Worm (Caenorhabditis elegans) whole organism, early embryonic: ENCODE results near the gene F13H8.5.

ENCODE experiments used
- B0310.2 ChIP-seq: sonication (generic microtip); optimal IDR thresholded peaks from 2 replicates; lab custom pipeline; 2016; ENCODE audit warnings: mild to moderate bottlenecking, missing genetic modification characterization, missing compliant biosample characterization
- F13C5.2 ChIP-seq: sonication (generic microtip); optimal IDR thresholded peaks from 2 replicates; lab custom pipeline; 2017; ENCODE audit warnings: mild to moderate bottlenecking, missing genetic modification characterization, inconsistent platforms, missing compliant biosample characterization
- aly-1 ChIP-seq: sonication (generic microtip); optimal IDR thresholded peaks from 2 replicates; lab custom pipeline; 2016; ENCODE audit warnings: missing genetic modification characterization, missing compliant biosample characterization
- ama-1 ChIP-seq: fragments of 150-350 bp; optimal IDR thresholded peaks from 2 replicates; lab custom pipeline; 2014
- ceh-13 ChIP-seq: fragments of 200-800 bp; sonication (Bioruptor generic); optimal IDR thresholded peaks from 2 replicates; lab custom pipeline; 2018; ENCODE audit warnings: mild to moderate bottlenecking, missing genetic modification characterization, missing compliant biosample characterization
- ceh-36 ChIP-seq: sonication (generic microtip); optimal IDR thresholded peaks from 2 replicates; lab custom pipeline; 2016; ENCODE audit warnings: missing genetic modification characterization, inconsistent platforms, missing compliant biosample characterization
- ets-7 ChIP-seq: sonication (generic microtip); optimal IDR thresholded peaks from 2 replicates; lab custom pipeline; 2016; ENCODE audit warnings: missing genotype, missing genetic modification characterization, missing compliant biosample characterization
- flt-1 ChIP-seq: fragments of 200-800 bp; sonication (Bioruptor generic); IDR thresholded peaks from 2 replicates; pipeline ENCODE4 v1.3.6; 2022; ENCODE audit warnings: missing genetic modification characterization, missing compliant biosample characterization
- hmbx-1 ChIP-seq: sonication (generic microtip); optimal IDR thresholded peaks from 2 replicates; lab custom pipeline; 2016; ENCODE audit warnings: mild to moderate bottlenecking, missing genetic modification characterization, missing compliant biosample characterization
- hmg-4 ChIP-seq: fragments of 200-800 bp; sonication (Bioruptor generic); optimal IDR thresholded peaks from 2 replicates; lab custom pipeline; 2018; ENCODE audit warnings: mild to moderate bottlenecking, missing genetic modification characterization, missing compliant biosample characterization
- hnd-1 ChIP-seq: sonication (generic microtip); optimal IDR thresholded peaks from 2 replicates; lab custom pipeline; 2016; ENCODE audit warnings: missing genetic modification characterization, missing compliant biosample characterization
- pes-1 ChIP-seq: fragments of 200-800 bp; sonication (Bioruptor generic); IDR thresholded peaks from 2 replicates; pipeline ENCODE4 v1.3.6; 2022; ENCODE audit warnings: missing genetic modification reagents, missing genetic modification characterization, missing compliant biosample characterization
- scrt-1 ChIP-seq: fragments of 200-800 bp; sonication (Bioruptor generic); IDR thresholded peaks from 2 replicates; pipeline ENCODE4 v1.3.6; 2022; ENCODE audit warnings: missing genetic modification characterization, missing compliant biosample characterization
- sea-1 ChIP-seq: fragments of 200-800 bp; sonication (Bioruptor generic); conservative IDR thresholded peaks from 2 replicates; pipeline ENCODE4 v1.3.6; 2022; ENCODE audit warnings: missing genetic modification characterization, missing compliant biosample characterization
- tbx-11 ChIP-seq: fragments of 200-800 bp; sonication (Bioruptor generic); IDR thresholded peaks from 2 replicates; pipeline ENCODE4 v1.3.6; 2022; ENCODE audit warnings: missing genetic modification characterization, missing compliant biosample characterization
- tbx-37 ChIP-seq: fragments of 200-800 bp; sonication (Bioruptor generic); conservative IDR thresholded peaks from 2 replicates; pipeline ENCODE4 v1.3.6; 2022; ENCODE audit warnings: missing genetic modification reagents, missing genetic modification characterization, missing compliant biosample characterization
- tra-4 ChIP-seq: sonication (generic microtip); optimal IDR thresholded peaks from 2 replicates; lab custom pipeline; 2017; ENCODE audit warnings: missing genetic modification characterization, missing compliant biosample characterization

The F13H8.5 gene

ce11 chrII:6248029-6248428, 7.9 kb downstream of the F13H8.5 start:
- TF ChIP-seq ama-1 (lab: Kevin White, UChicago) (no peak), sea-1 (GFP tag; lab: Robert Waterston, UW) (no peak), ets-7 (no peak), flt-1 (GFP tag; lab: Robert Waterston, UW) (no peak), scrt-1 (GFP tag; lab: Robert Waterston, UW) (no peak), aly-1 (tag; lab: Kevin White, UChicago) (no peak), tbx-11 (GFP tag; lab: Robert Waterston, UW) (no peak), F13C5.2 (tag; lab: Kevin White, UChicago) (no peak), ceh-13 (GFP tag; lab: Kevin White, UChicago) (no peak), B0310.2 (tag; lab: Kevin White, UChicago) (no peak), pes-1 (GFP tag; lab: Robert Waterston, UW) (no peak), hmbx-1 (no peak), hnd-1 (tag; lab: Kevin White, UChicago) (no peak), tra-4 (tag; lab: Kevin White, UChicago) (no peak), ceh-36 (no peak), hmg-4 (GFP tag; lab: Kevin White, UChicago) (no peak), tbx-37 (GFP tag; lab: Robert Waterston, UW) (no peak)

ce11 chrII:6247011-6247410, 8.9 kb downstream of the F13H8.5 start, which contains the start of gene T24H7.2:
Gene T24H7.2, plus strand, starts transcription at chrII:6247311.
- TF ChIP-seq ceh-13 (GFP tag; lab: Kevin White, UChicago) (no peak), B0310.2 (tag; lab: Kevin White, UChicago) (no peak), flt-1 (GFP tag; lab: Robert Waterston, UW) (no peak), pes-1 (GFP tag; lab: Robert Waterston, UW) (no peak), hnd-1 (tag; lab: Kevin White, UChicago) (no peak), aly-1 (tag; lab: Kevin White, UChicago) (no peak), tra-4 (tag; lab: Kevin White, UChicago) (no peak), sea-1 (GFP tag; lab: Robert Waterston, UW) (no peak), ceh-36 (no peak), F13C5.2 (tag; lab: Kevin White, UChicago) (no peak), ets-7 (no peak), hmbx-1 (no peak), tbx-11 (GFP tag; lab: Robert Waterston, UW) (no peak)

- TF ChIP-seq tra-4 (tag; lab: Kevin White, UChicago) (no peak), sea-1 (GFP tag; lab: Robert Waterston, UW) (no peak), aly-1 (tag; lab: Kevin White, UChicago) (no peak), flt-1 (GFP tag; lab: Robert Waterston, UW) (no peak), hnd-1 (tag; lab: Kevin White, UChicago) (no peak), B0310.2 (tag; lab: Kevin White, UChicago) (no peak), hmbx-1 (no peak), scrt-1 (GFP tag; lab: Robert Waterston, UW) (no peak), hmg-4 (GFP tag; lab: Kevin White, UChicago) (no peak), tbx-11 (GFP tag; lab: Robert Waterston, UW) (no peak)
Observed at ce11 chrII:6246054-6246453, 9.9 kb downstream of the F13H8.5 start, which contains the start of gene lelo-1. Gene lelo-1, plus strand, starts transcription at chrII:6246354.

- TF ChIP-seq aly-1 (tag; lab: Kevin White, UChicago) (no peak), hnd-1 (tag; lab: Kevin White, UChicago) (no peak), scrt-1 (GFP tag; lab: Robert Waterston, UW) (no peak), tbx-11 (GFP tag; lab: Robert Waterston, UW) (no peak)
Observed at ce11 chrII:6245199-6245702, 10.7 kb downstream of the F13H8.5 start, which contains the start of gene blos-4. Gene blos-4, plus strand, starts transcription at chrII:6245249.

DNA sequence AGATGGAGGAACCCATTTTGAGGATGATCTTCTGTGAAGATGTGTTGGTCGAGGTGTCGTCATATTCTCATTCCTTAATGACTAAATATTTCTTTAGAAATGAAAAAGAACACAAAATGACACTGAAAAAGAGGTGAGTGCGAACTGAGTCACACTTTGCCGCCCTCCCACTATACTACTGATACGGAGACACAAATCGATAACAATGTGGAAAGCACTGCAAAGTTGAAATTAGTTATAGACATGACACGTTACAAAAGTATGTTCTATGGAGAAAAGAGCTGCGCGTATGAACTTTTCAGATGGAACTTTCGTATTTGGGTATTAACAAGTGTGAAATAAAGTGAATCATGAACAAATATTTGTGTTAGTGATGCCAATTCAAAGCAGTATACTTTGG, 11.8 kb downstream of the F13H8.5 start, which contains the start of gene tat-4:
Gene tat-4 (minus strand): TSS at position 117 of the 400 bp plus-strand sequence.
- TF ChIP-seq aly-1 (tag; lab: Kevin White, UChicago) (no peak), hmg-4 (GFP tag; lab: Kevin White, UChicago) (no peak), tra-4 (tag; lab: Kevin White, UChicago) (no peak), ceh-13 (GFP tag; lab: Kevin White, UChicago) (no peak), hnd-1 (tag; lab: Kevin White, UChicago) (no peak), sea-1 (GFP tag; lab: Robert Waterston, UW) (no peak), B0310.2 (tag; lab: Kevin White, UChicago) (no peak), hmbx-1 (no peak), F13C5.2 (tag; lab: Kevin White, UChicago) (no peak), pes-1 (GFP tag; lab: Robert Waterston, UW) (no peak), ama-1 (lab: Kevin White, UChicago) (no peak), scrt-1 (GFP tag; lab: Robert Waterston, UW) (no peak), tbx-37 (GFP tag; lab: Robert Waterston, UW) (no peak)

- no peak for TF ChIP-seq F13C5.2 (tag; lab: Kevin White, UChicago)
- no peak for TF ChIP-seq tra-4 (tag; lab: Kevin White, UChicago)
- TF ChIP-seq hmbx-1 = no peak
- TF ChIP-seq B0310.2 (tag; lab: Kevin White, UChicago) = no peak
- no peak for TF ChIP-seq ets-7
- TF ChIP-seq pes-1 (GFP tag; lab: Robert Waterston, UW) = no peak
- no peak for TF ChIP-seq scrt-1 (GFP tag; lab: Robert Waterston, UW)
- TF ChIP-seq ceh-36 = no peak
- no peak for TF ChIP-seq ceh-13 (GFP tag; lab: Kevin White, UChicago)
- TF ChIP-seq tbx-37 (GFP tag; lab: Robert Waterston, UW) = no peak
- TF ChIP-seq flt-1 (GFP tag; lab: Robert Waterston, UW) = no peak
- no peak for TF ChIP-seq hnd-1 (tag; lab: Kevin White, UChicago)
- TF ChIP-seq hmg-4 (GFP tag; lab: Kevin White, UChicago) = no peak
- no peak for TF ChIP-seq tbx-11 (GFP tag; lab: Robert Waterston, UW)
- TF ChIP-seq aly-1 (tag; lab: Kevin White, UChicago) = no peak
- TF ChIP-seq ama-1 (lab: Kevin White, UChicago) = no peak
- TF ChIP-seq sea-1 (GFP tag; lab: Robert Waterston, UW) = no peak
Observed at ce11 chrII:6241758-6242157, 14.2 kb downstream of the F13H8.5 start, which contains the start of gene T24H7.8. Gene T24H7.8, plus strand, starts transcription at chrII:6242058.
